Fruit fly (Drosophila melanogaster) Kc167 (cell line): ENCODE results near the gene CG31673.

ENCODE experiments used
- insv ChIP-seq: fragments of >200 bp; optimal IDR thresholded peaks from 3 replicates; lab custom pipeline; 2018; ENCODE audit warnings: missing external identifiers
- psq ChIP-seq: fragments of >200 bp; optimal IDR thresholded peaks from 2 replicates; lab custom pipeline; 2017; ENCODE audit warnings: missing external identifiers

dm6 chr2L:20835501-20835900 is 6.1 kb downstream of the CG31673 start, which contains the start of gene Oseg5:
- TF ChIP-seq psq (lab: Kevin White, UChicago) (no peak), insv (no peak)
